Worm (Caenorhabditis elegans) whole organism, young adult: ENCODE data around the gene R11E3.2.
A peak's percentile ranks its signal among the peaks of the same experiment; 100 is the strongest.

Experiments used
- F10E7.11 ChIP-seq: sonication (generic microtip); optimal IDR thresholded peaks from 2 replicates; lab custom pipeline; 2017; ENCODE audit warnings: mild to moderate bottlenecking, missing genetic modification characterization, moderate library complexity, missing compliant biosample characterization
- F52B5.7 ChIP-seq: sonication (generic microtip); optimal IDR thresholded peaks from 2 replicates; lab custom pipeline; 2016; ENCODE audit warnings: mild to moderate bottlenecking, missing genetic modification characterization, missing compliant biosample characterization
- K12H6.12 ChIP-seq: fragments of 200-800 bp; sonication (Bioruptor generic); optimal IDR thresholded peaks from 2 replicates; lab custom pipeline; 2018; ENCODE audit warnings: mild to moderate bottlenecking, missing genetic modification characterization, missing compliant biosample characterization
- Y56A3A.18 ChIP-seq: fragments of 200-800 bp; sonication (Bioruptor generic); IDR thresholded peaks from 2 replicates; pipeline ENCODE4 v1.3.6; 2022; ENCODE audit warnings: missing genetic modification reagents, missing genetic modification characterization, missing compliant biosample characterization
- Y67H2A.10 ChIP-seq: fragments of 200-800 bp; sonication (Bioruptor generic); conservative IDR thresholded peaks from 2 replicates; pipeline ENCODE4 v1.3.6; 2022; ENCODE audit warnings: missing genetic modification reagents, missing genetic modification characterization, missing compliant biosample characterization
- atf-7 ChIP-seq: sonication (generic microtip); optimal IDR thresholded peaks from 2 replicates; lab custom pipeline; 2017; ENCODE audit warnings: mild to moderate bottlenecking, missing genetic modification characterization, missing compliant biosample characterization
- cebp-1 ChIP-seq, 2 experiments: fragments of 200-800 bp in 1 of 2; sonication (Bioruptor generic) in 1 of 2; sonication (generic microtip) in 1 of 2; IDR thresholded peaks in 1 of 2; optimal IDR thresholded peaks in 1 of 2; 2 replicates each; pipeline versions ENCODE4 v1.3.6 to Lab custom; 2017 to 2022; ENCODE audit warnings: missing compliant biosample characterization in 2 of 2, missing genetic modification characterization in 2 of 2, mild to moderate bottlenecking in 1 of 2, missing genetic modification reagents in 1 of 2, moderate library complexity in 1 of 2
- ceh-100 ChIP-seq: fragments of 200-800 bp; sonication (Bioruptor generic); IDR thresholded peaks from 2 replicates; pipeline ENCODE4 v1.3.6; 2022; ENCODE audit warnings: missing genetic modification reagents, missing genetic modification characterization, missing compliant biosample characterization
- egrh-3 ChIP-seq: fragments of 200-800 bp; sonication (Bioruptor generic); IDR thresholded peaks from 2 replicates; pipeline ENCODE4 v1.3.6; 2022; ENCODE audit warnings: missing genetic modification reagents, missing genetic modification characterization, missing compliant biosample characterization
- let-607 ChIP-seq, 2 experiments: fragments of 200-800 bp in 1 of 2; sonication (Bioruptor generic) in 1 of 2; sonication (generic microtip) in 1 of 2; optimal IDR thresholded peaks; 2 replicates each; lab custom pipeline; 2016 to 2018; ENCODE audit warnings: mild to moderate bottlenecking in 2 of 2, missing compliant biosample characterization in 2 of 2, missing genetic modification characterization in 2 of 2, moderate library complexity in 2 of 2, missing genotype in 1 of 2
- mes-4 ChIP-seq: sonication (generic microtip); optimal IDR thresholded peaks from 2 replicates; lab custom pipeline; 2016; ENCODE audit warnings: missing genotype, missing genetic modification characterization, missing compliant biosample characterization
- nhr-80 ChIP-seq: sonication (generic microtip); optimal IDR thresholded peaks from 2 replicates; lab custom pipeline; 2016; ENCODE audit warnings: missing genetic modification characterization, missing compliant biosample characterization
- pha-4 ChIP-seq: fragments of 150-350 bp; sonication (generic microtip); optimal IDR thresholded peaks from 2 replicates; lab custom pipeline; 2014; ENCODE audit warnings: missing biosample characterization, missing genetic modification reagents, missing genetic modification characterization
- rpc-1 ChIP-seq, 2 experiments: fragments of 150-350 bp in 1 of 2; sonication (generic microtip) in 1 of 2; optimal IDR thresholded peaks; 2 replicates each; lab custom pipeline; 2014 to 2018; ENCODE audit warnings: missing biosample characterization in 1 of 2, missing genetic modification characterization in 1 of 2, missing genetic modification reagents in 1 of 2, missing genotype in 1 of 2
- snpc-1.3 ChIP-seq: sonication (generic microtip); optimal IDR thresholded peaks from 2 replicates; lab custom pipeline; 2017; ENCODE audit warnings: missing genetic modification characterization, mild to moderate bottlenecking, missing compliant biosample characterization, antibody characterized with exemption, moderate library complexity, missing genotype, missing genetic modification reagents; ENCODE audit not compliant: insufficient read depth
- unc-62 ChIP-seq: fragments of 150-350 bp; optimal IDR thresholded peaks from 2 replicates; lab custom pipeline; 2014; ENCODE audit warnings: missing biosample characterization, missing genetic modification reagents, missing genetic modification characterization
- ztf-22 ChIP-seq: fragments of 200-800 bp; sonication (Bioruptor generic); optimal IDR thresholded peaks from 2 replicates; lab custom pipeline; 2018; ENCODE audit warnings: mild to moderate bottlenecking, missing genetic modification characterization, moderate library complexity, missing compliant biosample characterization

R11E3.2 gene

DNA sequence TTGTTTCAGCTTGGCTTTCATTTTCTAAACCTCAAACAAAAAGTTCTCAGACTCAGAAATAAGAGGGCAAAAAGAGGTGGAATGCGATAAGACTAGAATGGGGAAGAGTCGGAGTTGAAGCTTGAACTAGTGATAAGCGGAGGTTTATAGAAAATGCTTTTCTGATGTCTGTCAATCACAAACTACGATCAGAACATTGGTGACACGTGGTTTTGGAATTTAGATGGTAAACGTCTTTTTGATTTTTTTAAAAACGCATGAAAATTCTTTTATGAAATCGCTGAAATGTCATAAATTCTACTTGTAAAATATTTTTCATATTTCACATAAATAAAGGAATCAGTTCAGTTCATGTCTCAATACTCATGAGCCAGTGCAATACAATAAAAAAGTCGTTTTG, 49.2 kb downstream of the R11E3.2 start, which contains the start of gene H06H21.8:
Gene H06H21.8 (minus strand): TSS at position 78 of the 400 bp plus-strand sequence.
- TF ChIP-seq K12H6.12 (tag; lab: Kevin White, UChicago) (no peak), let-607 (tag; optimal IDR thresholded peaks at IDR 0.05; lab: Kevin White, UChicago) (peak; percentile 81 to 83), nhr-80 (tag; lab: Kevin White, UChicago) (peak; percentile 77), cebp-1 (GFP tag; IDR thresholded peaks at IDR 0.05; lab: Robert Waterston, UW) (no peak), cebp-1 (tag; optimal IDR thresholded peaks at IDR 0.05; lab: Kevin White, UChicago) (peak; percentile 45), egrh-3 (GFP tag; lab: Robert Waterston, UW) (no peak), Y56A3A.18 (GFP tag; lab: Robert Waterston, UW) (0 out of 2 replicates have a peak, but pooled peaks have one; percentile 46), ztf-22 (GFP tag; lab: Kevin White, UChicago) (peak; percentile 4), rpc-1 (optimal IDR thresholded peaks at IDR 0.05; lab: Kevin White, UChicago) (no peak), rpc-1 (tag; optimal IDR thresholded peaks at IDR 0.05; lab: Kevin White, UChicago) (no peak), atf-7 (tag; lab: Kevin White, UChicago) (peak; percentile 33), Y67H2A.10 (GFP tag; lab: Robert Waterston, UW) (no peak), pha-4 (tag; lab: Kevin White, UChicago) (peak; percentile 14), ceh-100 (GFP tag; lab: Robert Waterston, UW) (no peak)
- TF ChIP-seq, all 124 proteins: peak for 7

DNA sequence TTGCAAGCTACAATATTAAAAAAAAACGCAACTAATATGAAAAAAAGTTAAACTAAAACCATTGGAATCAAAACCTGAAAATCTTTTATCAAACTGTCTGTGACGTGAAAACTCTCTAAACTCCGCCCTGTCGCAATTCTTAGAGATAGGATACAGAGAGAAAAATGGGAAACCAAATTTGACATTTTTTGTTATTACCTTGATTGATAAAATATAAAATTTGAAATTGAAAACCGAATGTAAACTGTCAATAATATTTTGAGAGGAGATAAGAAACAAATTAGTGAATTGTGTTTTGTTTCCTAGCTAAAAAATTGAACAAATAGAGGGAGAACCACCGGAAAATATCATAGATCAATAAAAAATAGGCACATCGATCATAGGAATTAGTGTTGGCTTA, 50.0 kb downstream of the R11E3.2 start:
- no peak for TF ChIP-seq F10E7.11 (tag; lab: Kevin White, UChicago)
- peak in 1 of 2 experiments; percentile 24 for TF ChIP-seq let-607 (tag; optimal IDR thresholded peaks at IDR 0.05; lab: Kevin White, UChicago)
- no peak for TF ChIP-seq mes-4 (tag; lab: Kevin White, UChicago)
- no peak for TF ChIP-seq snpc-1.3
- TF ChIP-seq nhr-80 (tag; lab: Kevin White, UChicago), result peak; percentile 81
- peak; percentile 2 for TF ChIP-seq unc-62 (GFP tag; lab: Kevin White, UChicago)
- no peak for TF ChIP-seq F52B5.7 (tag; lab: Kevin White, UChicago)
